Fruit fly (Drosophila melanogaster): ENCODE measurements around the gene CG7149.
A peak's percentile ranks its signal among the peaks of the same experiment; 100 is the strongest.

The CG7149 gene

DNA sequence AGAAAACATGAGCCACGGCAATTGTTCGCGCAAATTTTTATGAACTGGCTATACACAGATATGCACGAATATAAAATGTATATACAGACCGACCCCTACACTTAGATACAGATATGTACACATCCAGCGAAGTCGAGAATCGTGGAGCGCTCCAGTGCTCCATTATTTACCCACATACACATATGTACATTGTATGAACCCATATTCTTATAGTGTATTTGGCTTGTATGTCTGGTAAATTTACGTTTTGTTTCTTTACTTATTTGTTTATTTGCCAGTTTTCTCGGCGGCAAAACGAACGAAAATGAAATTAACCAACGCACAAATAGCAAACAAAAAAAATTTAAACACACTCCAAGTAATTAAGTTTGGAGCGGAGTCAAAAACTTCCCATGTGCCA, 23.0 kb upstream of the CG7149 start:
- TF ChIP-seq foxo (GFP tag; optimal IDR thresholded peaks at IDR 0.05) (no peak), Hr83 (GFP tag; optimal IDR thresholded peaks at IDR 0.05; ENCODE audit: poor library complexity, severe bottlenecking) (peak; percentile 88), Dif (GFP tag; optimal IDR thresholded peaks at IDR 0.05; ENCODE audit: partially characterized antibody) (no peak), sage (GFP tag; optimal IDR thresholded peaks at IDR 0.05) (peak; percentile 19), CG9705 (GFP tag; optimal IDR thresholded peaks at IDR 0.05) (peak; percentile 47), rgr (GFP tag; optimal IDR thresholded peaks at IDR 0.05) (peak; percentile 20), dl (GFP tag; optimal IDR thresholded peaks at IDR 0.05; ENCODE audit: insufficient read depth in 1 of 2, partially characterized antibody in 2 of 2) (no peak), OdsH (GFP tag; optimal IDR thresholded peaks at IDR 0.05) (peak; percentile 2), sv (GFP tag; optimal IDR thresholded peaks at IDR 0.05) (peak; percentile 6), Dfd (GFP tag; optimal IDR thresholded peaks at IDR 0.05) (no peak), h (GFP tag; optimal IDR thresholded peaks at IDR 0.05) (peak; percentile 65), fru (GFP tag; optimal IDR thresholded peaks at IDR 0.05) (no peak), HLH106 (tag; optimal IDR thresholded peaks at IDR 0.05) (no peak)

DNA sequence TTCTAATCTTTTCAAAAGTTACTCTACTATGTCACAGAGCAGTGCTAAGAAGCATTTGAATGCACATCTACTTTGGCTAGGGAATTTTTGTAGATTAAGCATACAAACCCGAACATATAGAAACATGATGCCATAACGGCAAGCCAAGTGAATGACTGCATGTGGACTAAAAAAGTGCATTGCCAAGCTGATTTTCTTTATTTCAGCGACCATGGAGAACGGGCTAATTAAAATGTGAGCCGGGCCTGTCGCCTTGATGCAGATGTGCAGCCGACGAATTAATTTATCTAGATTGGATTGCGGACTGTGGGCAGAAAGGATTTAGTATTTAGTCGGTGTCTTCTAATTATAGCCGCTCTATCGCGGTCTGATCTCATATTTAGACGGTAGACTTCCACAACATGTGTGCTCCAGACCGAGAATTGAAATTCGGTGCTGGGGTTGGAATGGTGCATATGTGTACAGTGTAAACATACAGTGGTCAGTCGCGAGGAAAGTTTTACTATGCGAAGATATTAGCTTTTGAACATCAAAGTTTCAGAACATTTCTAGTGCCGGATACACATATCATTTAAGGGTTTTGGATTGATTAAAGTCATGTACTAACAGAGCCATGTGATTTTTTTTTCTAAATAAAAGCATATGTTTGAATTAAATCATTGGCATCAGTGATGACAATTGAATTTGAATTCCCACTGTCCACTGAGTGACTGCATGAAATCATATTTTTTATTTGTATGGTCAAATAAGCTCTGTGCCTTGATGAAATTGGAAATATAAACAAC, 22.4 kb upstream of the CG7149 start:
- TF ChIP-seq fru (GFP tag; optimal IDR thresholded peaks at IDR 0.05) (peak; percentile 0), Hr83 (GFP tag; optimal IDR thresholded peaks at IDR 0.05; ENCODE audit: poor library complexity, severe bottlenecking) (no peak)

DNA sequence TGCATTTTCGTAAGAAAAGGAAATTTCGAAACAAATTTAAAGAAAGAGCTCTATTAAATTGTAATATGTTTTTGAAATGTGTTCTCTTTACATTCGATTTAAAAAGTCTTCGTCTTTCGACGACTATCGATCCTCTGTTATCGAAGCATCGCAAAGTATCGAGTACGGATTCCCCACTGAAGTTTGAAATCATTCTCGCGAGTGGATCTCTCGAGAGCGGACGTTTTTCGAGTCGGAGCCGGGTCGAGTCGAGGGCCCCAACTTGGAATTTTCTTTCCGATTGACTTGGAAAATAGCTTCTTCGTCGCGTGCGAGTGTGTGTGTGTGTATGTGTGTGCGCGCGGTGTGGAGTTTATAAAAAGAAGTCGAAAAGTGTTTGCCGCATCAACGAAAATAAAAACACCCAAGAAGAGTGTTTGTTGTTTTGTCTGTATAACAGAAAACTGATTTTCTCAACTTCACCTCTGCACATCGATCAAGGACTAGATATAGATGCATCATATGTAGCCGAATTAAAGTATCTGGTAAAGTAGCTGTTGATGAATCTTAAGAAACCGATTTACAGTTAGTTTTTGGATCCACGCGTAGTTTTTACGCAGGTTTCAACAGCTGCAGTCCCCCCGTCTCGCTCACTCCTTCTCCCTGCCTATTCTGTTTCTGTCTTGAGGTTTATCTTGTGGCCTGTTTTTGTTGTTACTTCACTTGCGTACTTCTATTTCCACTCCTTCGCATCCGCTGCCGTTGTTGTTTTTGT, 21.1 kb upstream of the CG7149 start, which contains the start of gene LanB1:
TSS of gene LanB1 (plus strand) at position 190 of the 754 bp plus-strand sequence.
- TF ChIP-seq Abd-B (GFP tag; optimal IDR thresholded peaks at IDR 0.05) (no peak), CG9705 (GFP tag; optimal IDR thresholded peaks at IDR 0.05) (no peak), woc (GFP tag; optimal IDR thresholded peaks at IDR 0.05) (no peak), foxo (GFP tag; optimal IDR thresholded peaks at IDR 0.05) (peak in 1 of 2 experiments; percentile 4), dl (GFP tag; optimal IDR thresholded peaks at IDR 0.05; ENCODE audit: insufficient read depth in 1 of 2, partially characterized antibody in 2 of 2) (no peak), Rel (GFP tag; optimal IDR thresholded peaks at IDR 0.05) (no peak), Rel (tag; optimal IDR thresholded peaks at IDR 0.05) (peak; percentile 74), psq (GFP tag; optimal IDR thresholded peaks at IDR 0.05) (peak; percentile 88), h (GFP tag; optimal IDR thresholded peaks at IDR 0.05) (no peak), ey (GFP tag; optimal IDR thresholded peaks at IDR 0.05) (no peak), Sp1 (GFP tag; optimal IDR thresholded peaks at IDR 0.05) (peak; percentile 5), Dif (GFP tag; optimal IDR thresholded peaks at IDR 0.05; ENCODE audit: partially characterized antibody) (peak; percentile 36), Hr83 (GFP tag; optimal IDR thresholded peaks at IDR 0.05; ENCODE audit: poor library complexity, severe bottlenecking) (peak; percentile 48)

DNA sequence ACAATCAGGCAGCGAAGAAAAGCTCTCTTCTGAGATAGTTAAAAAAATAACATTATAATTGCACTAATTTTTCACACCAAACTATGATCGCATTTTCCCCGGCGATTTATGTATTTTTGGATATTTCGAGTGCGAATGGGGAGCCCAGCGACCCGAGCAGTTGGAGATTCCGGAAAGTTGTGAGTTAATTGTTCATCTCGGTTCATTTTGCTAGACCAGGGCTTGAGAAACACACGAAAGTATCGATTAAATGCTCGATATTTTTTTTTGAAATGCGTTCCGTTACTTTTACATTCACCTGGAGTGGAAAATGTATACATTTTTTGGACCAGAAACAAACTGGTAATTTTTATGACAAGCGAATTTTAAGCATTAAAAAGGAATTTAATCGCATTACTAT, 20.2 kb upstream of the CG7149 start, which contains the start of gene Cdc14:
TSS of gene Cdc14 (minus strand) at position 185 of the 400 bp plus-strand sequence.
- peak; percentile 6 for TF ChIP-seq br (GFP tag; optimal IDR thresholded peaks at IDR 0.05)
- no peak for TF ChIP-seq usp (GFP tag; optimal IDR thresholded peaks at IDR 0.05)
- peak in 1 of 2 experiments; percentile 4 for TF ChIP-seq foxo (GFP tag; optimal IDR thresholded peaks at IDR 0.05)
- peak; percentile 3 for TF ChIP-seq Sp1 (GFP tag; optimal IDR thresholded peaks at IDR 0.05)
- no peak for TF ChIP-seq Hnf4 (GFP tag; optimal IDR thresholded peaks at IDR 0.05)
- no peak for TF ChIP-seq Rel (GFP tag; optimal IDR thresholded peaks at IDR 0.05)
- TF ChIP-seq Rel (tag; optimal IDR thresholded peaks at IDR 0.05) = peak; percentile 59
- TF ChIP-seq Hr83 (GFP tag; optimal IDR thresholded peaks at IDR 0.05; ENCODE audit: poor library complexity, severe bottlenecking) = peak; percentile 60
- TF ChIP-seq N (GFP tag; optimal IDR thresholded peaks at IDR 0.05) = no peak
- peak; percentile 5 for TF ChIP-seq fru (GFP tag; optimal IDR thresholded peaks at IDR 0.05)
- no peak for TF ChIP-seq Dif (GFP tag; optimal IDR thresholded peaks at IDR 0.05; ENCODE audit: partially characterized antibody)
- peak; percentile 28 for TF ChIP-seq Vsx2 (GFP tag; optimal IDR thresholded peaks at IDR 0.05; ENCODE audit: partially characterized antibody)

DNA sequence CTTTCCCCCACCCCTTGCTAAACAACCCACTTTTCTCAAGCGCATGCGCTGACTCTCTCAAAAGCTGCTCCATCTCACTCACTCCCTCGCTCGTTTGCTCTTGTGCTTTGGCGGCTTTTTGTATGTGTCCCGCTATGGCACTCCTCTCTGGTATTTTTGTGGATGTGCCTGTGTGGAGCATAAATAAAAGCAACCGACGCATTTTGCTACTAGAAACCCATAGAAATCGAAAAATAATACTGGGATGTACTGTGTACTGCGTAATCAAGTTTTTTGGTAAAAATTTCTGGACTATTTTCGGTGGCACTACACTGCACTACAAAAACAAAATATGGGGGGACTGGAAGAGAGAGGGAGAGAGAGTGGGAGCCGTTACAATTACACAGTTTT, 19.3 kb upstream of the CG7149 start:
- TF ChIP-seq psq (GFP tag; optimal IDR thresholded peaks at IDR 0.05) (peak; percentile 30), fru (GFP tag; optimal IDR thresholded peaks at IDR 0.05) (peak; percentile 53), rgr (GFP tag; optimal IDR thresholded peaks at IDR 0.05) (peak; percentile 41), Dif (GFP tag; optimal IDR thresholded peaks at IDR 0.05; ENCODE audit: partially characterized antibody) (peak; percentile 99), Jra (GFP tag; optimal IDR thresholded peaks at IDR 0.05) (peak; percentile 39), sage (GFP tag; optimal IDR thresholded peaks at IDR 0.05) (no peak), ey (GFP tag; optimal IDR thresholded peaks at IDR 0.05) (peak; percentile 6), pan (optimal IDR thresholded peaks at IDR 0.05) (no peak), Sp1 (GFP tag; optimal IDR thresholded peaks at IDR 0.05) (peak; percentile 26), dl (GFP tag; optimal IDR thresholded peaks at IDR 0.05; ENCODE audit: insufficient read depth in 1 of 2, partially characterized antibody in 2 of 2) (peak; percentile 93 to 95), OdsH (GFP tag; optimal IDR thresholded peaks at IDR 0.05) (no peak), h (GFP tag; optimal IDR thresholded peaks at IDR 0.05) (peak; percentile 59), Hnf4 (GFP tag; optimal IDR thresholded peaks at IDR 0.05) (no peak), Myc (optimal IDR thresholded peaks at IDR 0.05) (no peak), Abd-B (GFP tag; optimal IDR thresholded peaks at IDR 0.05) (no peak), lola (GFP tag; optimal IDR thresholded peaks at IDR 0.05) (no peak), brk (GFP tag; optimal IDR thresholded peaks at IDR 0.05) (no peak), usp (GFP tag; optimal IDR thresholded peaks at IDR 0.05) (no peak), Hr83 (GFP tag; optimal IDR thresholded peaks at IDR 0.05; ENCODE audit: poor library complexity, severe bottlenecking) (peak; percentile 95), CG32264 (GFP tag; optimal IDR thresholded peaks at IDR 0.05) (no peak), Hr78 (GFP tag; optimal IDR thresholded peaks at IDR 0.05) (no peak), jim (GFP tag; optimal IDR thresholded peaks at IDR 0.05) (no peak), Vsx2 (GFP tag; optimal IDR thresholded peaks at IDR 0.05; ENCODE audit: partially characterized antibody) (peak; percentile 99), Mio (GFP tag; optimal IDR thresholded peaks at IDR 0.05) (no peak), GATAd (GFP tag; optimal IDR thresholded peaks at IDR 0.05) (no peak)
